Fruit fly (Drosophila melanogaster) whole organism, pupa: Measurements from ENCODE around the gene CG34382.
A peak's percentile ranks its signal among the peaks of the same experiment; 100 is the strongest.

Experiments used
- CG12605 ChIP-seq: fragments of 200-800 bp; sonication (Bioruptor generic); IDR thresholded peaks from 2 replicates; pipeline ENCODE4 v1.3.6; 2022; ENCODE audit warnings: missing biosample characterization, missing genetic modification characterization
- CG9948 ChIP-seq: fragments of 200-800 bp; sonication (Bioruptor generic); optimal IDR thresholded peaks from 2 replicates; lab custom pipeline; 2018; ENCODE audit warnings: missing biosample characterization, mild to moderate bottlenecking, missing genetic modification characterization, moderate library complexity
- Pif1B ChIP-seq: fragments of 200-800 bp; sonication (Bioruptor generic); optimal IDR thresholded peaks from 3 replicates; lab custom pipeline; 2016; ENCODE audit warnings: missing biosample characterization, missing genetic modification characterization

CG34382 gene

dm6 chr3L:9907719-9908170 lies 29.0 kb downstream of the CG34382 start, which contains the start of gene bma:
Gene bma (plus strand): TSS chr3L:9908120.
- no peak for TF ChIP-seq CG9948 (tag; lab: Kevin White, UChicago)
- TF ChIP-seq CG12605 (GFP tag; lab: Robert Waterston, UW) = peak; percentile 40; the same call in 1 of the 2 replicates
- TF ChIP-seq Pif1B (GFP tag; lab: Kevin White, UChicago) = no peak

dm6 chr3L:9927169-9927568 lies 48.4 kb downstream of the CG34382 start:
- TF ChIP-seq CG12605 (GFP tag; lab: Robert Waterston, UW) = peak; percentile 94
- TF ChIP-seq CG9948 (tag; lab: Kevin White, UChicago) = no peak
- TF ChIP-seq, all 21 proteins: peak for 1
